Fruit fly (Drosophila melanogaster): ENCODE data around the gene gny.
A peak's percentile ranks its signal among the peaks of the same experiment; 100 is the strongest.

Gene gny

DNA sequence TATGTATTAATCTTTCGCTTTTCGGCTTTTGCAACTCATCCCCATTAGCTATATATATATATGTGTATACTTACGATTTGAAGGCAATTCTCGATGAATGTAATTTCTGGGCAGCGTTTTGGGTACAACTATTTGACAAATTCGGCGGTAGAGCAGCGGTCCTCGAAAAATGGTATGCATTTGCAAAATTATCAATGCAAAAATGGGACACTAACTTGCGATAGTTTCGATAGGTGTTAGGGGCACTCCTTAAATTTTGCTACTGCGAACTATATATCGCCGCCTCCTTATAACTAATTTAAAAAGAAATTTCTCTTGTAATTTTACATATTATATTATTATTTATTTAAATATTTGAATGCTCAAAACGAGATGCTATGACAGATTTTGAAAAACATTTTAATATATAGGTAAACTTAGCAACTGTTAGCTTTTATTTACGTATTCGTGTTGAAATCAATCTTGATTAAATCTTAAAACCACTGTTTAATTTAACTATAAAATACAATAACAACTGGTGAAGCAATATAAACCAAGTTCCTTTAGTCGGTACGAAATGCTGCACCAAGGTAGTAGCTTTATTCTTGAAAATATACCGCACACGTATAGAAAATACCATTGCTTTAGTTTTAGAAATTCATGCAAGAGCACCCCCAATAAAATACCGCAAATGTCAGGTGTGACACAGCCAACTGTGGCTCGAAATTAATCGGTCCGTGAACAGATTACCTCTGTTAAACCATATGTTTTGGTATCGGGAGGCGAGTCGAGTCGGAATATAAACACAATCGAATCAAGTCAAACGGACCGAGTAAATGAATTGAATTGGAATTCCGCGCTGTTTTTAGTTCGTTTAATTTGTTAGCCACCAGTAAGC lies 33.6 kb downstream of the gny start, which contains the start of the genes CG5355 and Klp31E (continued):
- TF ChIP-seq Adf1 (GFP tag; IDR thresholded peaks at IDR 0.05) (no peak), pros (GFP tag; optimal IDR thresholded peaks at IDR 0.05) (no peak), CG10366 (GFP tag; IDR thresholded peaks at IDR 0.05) (no peak), CG2129 (GFP tag; IDR thresholded peaks at IDR 0.05; ENCODE audit: partially characterized antibody) (no peak; the same call in 1 of the 2 replicates), mirr (GFP tag; optimal IDR thresholded peaks at IDR 0.05) (no peak), Drgx (GFP tag; IDR thresholded peaks at IDR 0.05) (peak; percentile 37), CG10321 (GFP tag; IDR thresholded peaks at IDR 0.05) (no peak), Myb (GFP tag; optimal IDR thresholded peaks at IDR 0.05) (peak; percentile 11), ac (GFP tag; optimal IDR thresholded peaks at IDR 0.05) (peak; percentile 15), CG13123 (GFP tag; optimal IDR thresholded peaks at IDR 0.05) (peak; percentile 2), CG17612 (GFP tag; IDR thresholded peaks at IDR 0.05) (no peak), ab (GFP tag; optimal IDR thresholded peaks at IDR 0.05) (no peak), Opbp (GFP tag; IDR thresholded peaks at IDR 0.05; ENCODE audit: partially characterized antibody) (peak; percentile 71; the same call in 2 of the 3 replicates), CG11247 (GFP tag; IDR thresholded peaks at IDR 0.05) (peak; percentile 44; the same call in 1 of the 2 replicates), Hr51 (GFP tag; optimal IDR thresholded peaks at IDR 0.05) (peak in 1 of 2 experiments; percentile 40), ara (GFP tag; IDR thresholded peaks at IDR 0.05) (peak; percentile 72), amos (GFP tag; IDR thresholded peaks at IDR 0.05; ENCODE audit: partially characterized antibody) (peak; percentile 68; the same call in 1 of the 2 replicates), CG8089 (GFP tag; optimal IDR thresholded peaks at IDR 0.05) (no peak), maf-S (GFP tag; optimal IDR thresholded peaks at IDR 0.05) (peak; percentile 56), ken (GFP tag; IDR thresholded peaks at IDR 0.05) (peak; percentile 52; the same call in 1 of the 3 replicates), CG6689 (GFP tag; IDR thresholded peaks at IDR 0.05) (peak; percentile 71), stwl (tag; optimal IDR thresholded peaks at IDR 0.05) (peak; percentile 3), p53 (GFP tag; optimal IDR thresholded peaks at IDR 0.05) (no peak), zen2 (GFP tag; IDR thresholded peaks at IDR 0.05; ENCODE audit: partially characterized antibody) (peak; percentile 63; the same call in 2 of the 3 replicates), danr (GFP tag; IDR thresholded peaks at IDR 0.05) (no peak), CG2712 (tag; optimal IDR thresholded peaks at IDR 0.05) (peak; percentile 85), pita (GFP tag; optimal IDR thresholded peaks at IDR 0.05) (no peak), Rx (GFP tag; IDR thresholded peaks at IDR 0.05) (no peak), lilli (GFP tag; optimal IDR thresholded peaks at IDR 0.05) (peak; percentile 74), lab (GFP tag; optimal IDR thresholded peaks at IDR 0.05) (no peak), CG7357 (GFP tag; IDR thresholded peaks at IDR 0.05) (peak; percentile 49; the same call in 1 of the 3 replicates), Abd-B (GFP tag; optimal IDR thresholded peaks at IDR 0.05) (no peak), Lpt (GFP tag; optimal IDR thresholded peaks at IDR 0.05) (no peak), CG30431 (GFP tag; optimal IDR thresholded peaks at IDR 0.05) (peak; percentile 26), fd3F (GFP tag; optimal IDR thresholded peaks at IDR 0.05) (peak; percentile 64), sr (GFP tag; IDR thresholded peaks at IDR 0.05) (no peak), Tbp (GFP tag; optimal IDR thresholded peaks at IDR 0.05) (no peak), tap (tag; optimal IDR thresholded peaks at IDR 0.05) (peak; percentile 65), CG2202 (tag; optimal IDR thresholded peaks at IDR 0.05) (peak; percentile 12), CG1024 (GFP tag; IDR thresholded peaks at IDR 0.05) (0 out of 2 replicates have a peak, but pooled peaks have one; percentile 27), Elba2 (GFP tag; optimal IDR thresholded peaks at IDR 0.05) (no peak), CG2875 (GFP tag; optimal IDR thresholded peaks at IDR 0.05) (peak; percentile 12), fu2 (GFP tag; optimal IDR thresholded peaks at IDR 0.05) (no peak), usp (GFP tag; optimal IDR thresholded peaks at IDR 0.05) (no peak), CG15479 (GFP tag; optimal IDR thresholded peaks at IDR 0.05) (no peak), Hey (tag; optimal IDR thresholded peaks at IDR 0.05) (no peak), CG17385 (GFP tag; optimal IDR thresholded peaks at IDR 0.05) (peak; percentile 47), Sry-β (GFP tag; optimal IDR thresholded peaks at IDR 0.05) (peak; percentile 29), CG34376 (GFP tag; optimal IDR thresholded peaks at IDR 0.05) (no peak)
